Fruit fly (Drosophila melanogaster) whole organism, embryonic: ENCODE data around the gene Psn.

Experiments
- Atf3 ChIP-seq: fragments of 200-800 bp; sonication (Bioruptor generic); optimal IDR thresholded peaks from 3 replicates; lab custom pipeline; 2016; ENCODE audit warnings: missing biosample characterization, missing genetic modification characterization
- BtbVII ChIP-seq: fragments of 200-800 bp; sonication (Bioruptor generic); optimal IDR thresholded peaks from 3 replicates; lab custom pipeline; 2017; ENCODE audit warnings: missing biosample characterization, mild to moderate bottlenecking, missing genetic modification characterization
- Bteb2 ChIP-seq: fragments of 200-800 bp; sonication (Bioruptor generic); optimal IDR thresholded peaks from 2 replicates; lab custom pipeline; 2016; ENCODE audit warnings: missing biosample characterization, missing genetic modification characterization
- CG11247 ChIP-seq: fragments of 200-800 bp; sonication (Bioruptor generic); IDR thresholded peaks from 2 replicates; pipeline ENCODE4 v1.3.6; 2022; ENCODE audit warnings: missing biosample characterization, missing genetic modification characterization
- CG12744 ChIP-seq: fragments of 200-800 bp; sonication (Bioruptor generic); optimal IDR thresholded peaks from 2 replicates; lab custom pipeline; 2016; ENCODE audit warnings: missing biosample characterization, missing genetic modification characterization
- CG13287 ChIP-seq: fragments of 200-800 bp; sonication (Bioruptor generic); IDR thresholded peaks from 2 replicates; pipeline ENCODE4 v1.3.6; 2022; ENCODE audit warnings: missing biosample characterization, missing genetic modification characterization; ENCODE audit not compliant: partially characterized antibody
- CG13296 ChIP-seq: fragments of 200-800 bp; sonication (Bioruptor generic); optimal IDR thresholded peaks from 3 replicates; lab custom pipeline; 2018; ENCODE audit warnings: missing biosample characterization, mild to moderate bottlenecking, missing genetic modification characterization
- CG13894 ChIP-seq: fragments of 200-800 bp; sonication (Bioruptor generic); optimal IDR thresholded peaks from 3 replicates; lab custom pipeline; 2018; ENCODE audit warnings: missing biosample characterization, mild to moderate bottlenecking, missing genetic modification characterization, moderate library complexity
- CG14667 ChIP-seq: fragments of 200-800 bp; sonication (Bioruptor generic); IDR thresholded peaks from 2 replicates; pipeline ENCODE4 v1.3.6; 2022; ENCODE audit warnings: missing biosample characterization, missing genetic modification characterization
- CG14710 ChIP-seq: fragments of 200-800 bp; sonication (Bioruptor generic); optimal IDR thresholded peaks from 3 replicates; lab custom pipeline; 2019; ENCODE audit warnings: missing biosample characterization, mild to moderate bottlenecking, missing genetic modification characterization, moderate library complexity
- CG17186 ChIP-seq: fragments of 200-800 bp; sonication (Bioruptor generic); optimal IDR thresholded peaks from 3 replicates; lab custom pipeline; 2017; ENCODE audit warnings: missing biosample characterization, missing genetic modification reagents, missing genetic modification characterization
- CG17328 ChIP-seq: fragments of 200-800 bp; sonication (Bioruptor generic); IDR thresholded peaks from 2 replicates; pipeline ENCODE4 v1.3.6; 2022; ENCODE audit warnings: missing biosample characterization, missing genetic modification characterization
- CG17359 ChIP-seq: fragments of 200-800 bp; sonication (Bioruptor generic); optimal IDR thresholded peaks from 3 replicates; lab custom pipeline; 2018; ENCODE audit warnings: missing biosample characterization, mild to moderate bottlenecking, missing genetic modification characterization, moderate library complexity
- CG18011 ChIP-seq: fragments of 200-800 bp; sonication (Bioruptor generic); optimal IDR thresholded peaks from 2 replicates; lab custom pipeline; 2017; ENCODE audit warnings: missing biosample characterization, missing genetic modification characterization, mild to moderate bottlenecking, moderate library complexity, missing genotype
- CG34224 ChIP-seq: fragments of 200-800 bp; sonication (Bioruptor generic); IDR thresholded peaks from 3 replicates; pipeline ENCODE4 v1.3.6; 2022; ENCODE audit warnings: missing biosample characterization, missing genetic modification characterization; ENCODE audit not compliant: partially characterized antibody
- CG3838 ChIP-seq: fragments of 200-800 bp; sonication (Bioruptor generic); optimal IDR thresholded peaks from 3 replicates; lab custom pipeline; 2016; ENCODE audit warnings: missing biosample characterization, missing genetic modification characterization
- CG43689 ChIP-seq: fragments of 200-800 bp; sonication (Bioruptor generic); IDR thresholded peaks from 2 replicates; pipeline ENCODE4 v1.3.6; 2022; ENCODE audit warnings: missing biosample characterization, missing genetic modification characterization
- CG4424 ChIP-seq: fragments of 200-800 bp; sonication (Bioruptor generic); optimal IDR thresholded peaks from 3 replicates; lab custom pipeline; 2016; ENCODE audit warnings: missing biosample characterization, missing genetic modification characterization
- CG4820 ChIP-seq: fragments of 200-800 bp; sonication (Bioruptor generic); optimal IDR thresholded peaks from 3 replicates; lab custom pipeline; 2016; ENCODE audit warnings: missing biosample characterization, missing genetic modification characterization
- CG5953 ChIP-seq: fragments of 200-800 bp; sonication (Bioruptor generic); IDR thresholded peaks from 2 replicates; pipeline ENCODE4 v1.3.6; 2022; ENCODE audit warnings: missing biosample characterization, missing genetic modification characterization
- CG6272 ChIP-seq: fragments of 200-800 bp; sonication (Bioruptor generic); IDR thresholded peaks from 2 replicates; pipeline ENCODE4 v1.3.6; 2022; ENCODE audit warnings: missing biosample characterization, missing genetic modification characterization
- CG6813 ChIP-seq: fragments of 200-800 bp; sonication (Bioruptor generic); optimal IDR thresholded peaks from 2 replicates; lab custom pipeline; 2017; ENCODE audit warnings: missing biosample characterization, missing genetic modification characterization, mild to moderate bottlenecking, moderate library complexity, missing genetic modification reagents
- CG7271 ChIP-seq: fragments of 200-800 bp; sonication (Bioruptor generic); optimal IDR thresholded peaks from 2 replicates; lab custom pipeline; 2018; ENCODE audit warnings: missing biosample characterization, mild to moderate bottlenecking, missing genetic modification characterization, moderate library complexity
- CG7357 ChIP-seq: fragments of 200-800 bp; sonication (Bioruptor generic); IDR thresholded peaks from 3 replicates; pipeline ENCODE4 v1.3.6; 2022; ENCODE audit warnings: missing biosample characterization, missing genetic modification characterization
- CG9609 ChIP-seq: fragments of 200-800 bp; sonication (Bioruptor generic); optimal IDR thresholded peaks from 3 replicates; lab custom pipeline; 2016; ENCODE audit warnings: missing biosample characterization, missing genetic modification characterization
- CG9817 ChIP-seq: fragments of 200-800 bp; sonication (Bioruptor generic); optimal IDR thresholded peaks from 2 replicates; lab custom pipeline; 2018; ENCODE audit warnings: missing biosample characterization, mild to moderate bottlenecking, missing genetic modification characterization, moderate library complexity
- Camta ChIP-seq: fragments of 200-800 bp; sonication (Bioruptor generic); optimal IDR thresholded peaks from 2 replicates; lab custom pipeline; 2016; ENCODE audit warnings: missing biosample characterization, missing genetic modification characterization
- Drgx ChIP-seq: fragments of 200-800 bp; sonication (Bioruptor generic); IDR thresholded peaks from 2 replicates; pipeline ENCODE4 v1.3.6; 2022; ENCODE audit warnings: missing biosample characterization, missing genetic modification characterization
- HHEX ChIP-seq: fragments of 200-800 bp; sonication (Bioruptor generic); optimal IDR thresholded peaks from 3 replicates; lab custom pipeline; 2017; ENCODE audit warnings: missing biosample characterization, mild to moderate bottlenecking, missing genetic modification characterization, missing genetic modification reagents
- Hsf ChIP-seq: fragments of 200-800 bp; sonication (Bioruptor generic); optimal IDR thresholded peaks from 3 replicates; lab custom pipeline; 2016; ENCODE audit warnings: missing biosample characterization, missing genetic modification characterization
- MTF-1 ChIP-seq: fragments of 200-800 bp; sonication (Bioruptor generic); optimal IDR thresholded peaks from 2 replicates; lab custom pipeline; 2018; ENCODE audit warnings: missing biosample characterization, mild to moderate bottlenecking, missing genetic modification characterization, borderline replicate concordance
- Max ChIP-seq: fragments of 200-800 bp; sonication (Bioruptor generic); optimal IDR thresholded peaks from 2 replicates; lab custom pipeline; 2016; ENCODE audit warnings: missing biosample characterization, mild to moderate bottlenecking, missing genetic modification characterization
- Neu2 ChIP-seq: fragments of 200-800 bp; sonication (Bioruptor generic); optimal IDR thresholded peaks from 3 replicates; lab custom pipeline; 2016; ENCODE audit warnings: missing biosample characterization, missing genetic modification characterization, borderline replicate concordance
- Optix ChIP-seq: fragments of 200-800 bp; sonication (Bioruptor generic); IDR thresholded peaks from 3 replicates; pipeline ENCODE4 v1.3.6; 2022; ENCODE audit warnings: missing biosample characterization, missing genetic modification characterization
- bcd ChIP-seq: fragments of 200-800 bp; sonication (Bioruptor generic); optimal IDR thresholded peaks from 2 replicates; lab custom pipeline; 2017; ENCODE audit warnings: missing biosample characterization, mild to moderate bottlenecking, missing genetic modification characterization
- crc ChIP-seq: fragments of 200-800 bp; sonication (Bioruptor generic); optimal IDR thresholded peaks from 2 replicates; lab custom pipeline; 2016; ENCODE audit warnings: missing biosample characterization, missing genetic modification characterization
- croc ChIP-seq: fragments of 200-800 bp; sonication (Bioruptor generic); conservative IDR thresholded peaks from 3 replicates; pipeline ENCODE4 v1.3.6; 2022; ENCODE audit warnings: missing biosample characterization, missing genetic modification characterization
- crp ChIP-seq, 2 experiments: fragments of 200-800 bp; sonication (Bioruptor generic); optimal IDR thresholded peaks; 2 replicates in 1 of 2; 3 replicates in 1 of 2; lab custom pipeline; 2017; ENCODE audit warnings: missing biosample characterization in 2 of 2, missing genetic modification characterization in 2 of 2, mild to moderate bottlenecking in 1 of 2, moderate library complexity in 1 of 2
- dmrt11E ChIP-seq: fragments of 200-800 bp; sonication (Bioruptor generic); optimal IDR thresholded peaks from 3 replicates; lab custom pipeline; 2018; ENCODE audit warnings: missing biosample characterization, mild to moderate bottlenecking, missing genetic modification characterization, moderate library complexity
- emc ChIP-seq: fragments of 200-800 bp; sonication (Bioruptor generic); optimal IDR thresholded peaks from 2 replicates; lab custom pipeline; 2016; ENCODE audit warnings: missing biosample characterization, missing genetic modification characterization
- ems ChIP-seq: fragments of 200-800 bp; sonication (Bioruptor generic); optimal IDR thresholded peaks from 3 replicates; lab custom pipeline; 2016; ENCODE audit warnings: missing biosample characterization, missing genetic modification characterization
- en ChIP-seq: fragments of 200-800 bp; sonication (Bioruptor generic); optimal IDR thresholded peaks from 2 replicates; lab custom pipeline; 2016; ENCODE audit warnings: missing biosample characterization, missing genetic modification characterization
- gem ChIP-seq: fragments of 200-800 bp; sonication (Bioruptor generic); optimal IDR thresholded peaks from 2 replicates; lab custom pipeline; 2019; ENCODE audit warnings: missing biosample characterization, mild to moderate bottlenecking, missing genetic modification characterization, moderate library complexity
- knrl ChIP-seq: fragments of 200-800 bp; sonication (Bioruptor generic); IDR thresholded peaks from 3 replicates; pipeline ENCODE4 v1.3.6; 2022; ENCODE audit warnings: missing biosample characterization, missing genetic modification characterization; ENCODE audit not compliant: partially characterized antibody
- lola ChIP-seq, 3 experiments: fragments of >200 bp in 2 of 3; fragments of 200-800 bp in 1 of 3; sonication (Bioruptor generic) in 1 of 3; optimal IDR thresholded peaks; 2 replicates each; lab custom pipeline; 2017 to 2019; ENCODE audit warnings: missing biosample characterization in 3 of 3, missing genetic modification characterization in 3 of 3, mild to moderate bottlenecking in 1 of 3, moderate library complexity in 1 of 3
- nerfin-1 ChIP-seq: fragments of 200-800 bp; sonication (Bioruptor generic); optimal IDR thresholded peaks from 3 replicates; lab custom pipeline; 2019; ENCODE audit warnings: missing biosample characterization, mild to moderate bottlenecking, missing genetic modification characterization, moderate library complexity
- sens-2 ChIP-seq: fragments of 200-800 bp; sonication (Bioruptor generic); IDR thresholded peaks from 2 replicates; pipeline ENCODE4 v1.3.6; 2022; ENCODE audit warnings: missing biosample characterization, missing genetic modification characterization
- sqz ChIP-seq: fragments of 200-800 bp; sonication (Bioruptor generic); optimal IDR thresholded peaks from 3 replicates; lab custom pipeline; 2018; ENCODE audit warnings: missing biosample characterization, mild to moderate bottlenecking, missing genetic modification characterization
- tna ChIP-seq: fragments of 200-800 bp; sonication (Bioruptor generic); IDR thresholded peaks from 2 replicates; pipeline ENCODE4 v1.3.6; 2022; ENCODE audit warnings: missing biosample characterization, missing genetic modification characterization; ENCODE audit not compliant: partially characterized antibody
- zen ChIP-seq: fragments of 200-800 bp; sonication (Bioruptor generic); optimal IDR thresholded peaks from 3 replicates; lab custom pipeline; 2018; ENCODE audit warnings: missing biosample characterization, mild to moderate bottlenecking, missing genetic modification characterization, moderate library complexity

The Psn gene

DNA sequence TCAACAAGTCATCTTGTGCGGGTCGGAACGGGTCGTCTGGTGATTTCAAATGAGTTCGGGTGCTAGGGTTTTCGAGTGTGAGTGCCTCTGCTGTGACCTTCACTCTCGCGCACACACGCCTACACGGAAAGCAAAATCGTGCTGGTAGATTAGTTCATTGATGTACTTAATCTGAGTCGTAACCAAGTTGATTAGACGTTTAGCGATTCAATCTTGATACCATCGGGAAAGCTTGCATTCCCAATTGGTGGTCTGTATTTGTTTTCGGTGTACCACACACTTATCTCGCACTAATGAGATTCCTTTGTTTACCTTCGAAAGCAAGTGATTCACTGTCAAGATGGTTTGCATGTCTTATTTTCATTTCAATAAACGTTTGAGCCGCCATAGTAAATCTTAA, 43.3 kb upstream of the Psn start (continued):
- TF ChIP-seq Optix (GFP tag; lab: Robert Waterston, UW) (no peak), crp (GFP tag; optimal IDR thresholded peaks at IDR 0.05; lab: Kevin White, UChicago) (no peak), MTF-1 (no peak), gem (peak; percentile 61), BtbVII (GFP tag; lab: Kevin White, UChicago) (peak; percentile 37), CG12744 (GFP tag; lab: Kevin White, UChicago) (peak; percentile 37), CG17186 (GFP tag; lab: Kevin White, UChicago) (no peak), Camta (GFP tag; lab: Kevin White, UChicago) (no peak), ems (peak; percentile 46), dmrt11E (tag; lab: Kevin White, UChicago) (peak; percentile 17), CG17328 (GFP tag; lab: Robert Waterston, UW) (peak; percentile 39; the same call in 1 of the 2 replicates), CG13894 (tag; lab: Kevin White, UChicago) (peak; percentile 24), CG7357 (GFP tag; lab: Robert Waterston, UW) (no peak), knrl (GFP tag; lab: Robert Waterston, UW) (no peak), CG14710 (tag; lab: Kevin White, UChicago) (no peak), tna (GFP tag; lab: Robert Waterston, UW) (no peak), Max (GFP tag; lab: Kevin White, UChicago) (peak; percentile 24), CG34224 (GFP tag; lab: Robert Waterston, UW) (no peak), HHEX (GFP tag; lab: Kevin White, UChicago) (peak; percentile 35), CG43689 (GFP tag; lab: Robert Waterston, UW) (peak; percentile 24; the same call in 1 of the 2 replicates), CG3838 (GFP tag; lab: Kevin White, UChicago) (no peak), nerfin-1 (tag; lab: Kevin White, UChicago) (no peak), CG18011 (GFP tag; lab: Kevin White, UChicago) (no peak), sens-2 (GFP tag; lab: Robert Waterston, UW) (no peak), CG7271 (tag; lab: Kevin White, UChicago) (no peak), CG14667 (GFP tag; lab: Robert Waterston, UW) (no peak; the same call in 1 of the 2 replicates), emc (no peak), crc (GFP tag; lab: Kevin White, UChicago) (no peak), lola (GFP tag; optimal IDR thresholded peaks at IDR 0.05; lab: Kevin White, UChicago) (no peak), CG4820 (GFP tag; lab: Kevin White, UChicago) (no peak), sqz (GFP tag; lab: Kevin White, UChicago) (no peak), zen (tag; lab: Kevin White, UChicago) (no peak), CG17359 (tag; lab: Kevin White, UChicago) (peak; percentile 43), Bteb2 (peak; percentile 1), CG13287 (no peak), croc (GFP tag; lab: Robert Waterston, UW) (no peak), Neu2 (GFP tag; lab: Kevin White, UChicago) (no peak), CG4424 (no peak), Drgx (GFP tag; lab: Robert Waterston, UW) (no peak; the same call in 1 of the 2 replicates), CG6813 (GFP tag; lab: Kevin White, UChicago) (peak; percentile 10), CG13296 (GFP tag; lab: Kevin White, UChicago) (peak; percentile 42), CG9609 (GFP tag; lab: Kevin White, UChicago) (peak; percentile 36), Hsf (GFP tag; lab: Kevin White, UChicago) (peak; percentile 33), CG9817 (peak; percentile 8), Atf3 (GFP tag; lab: Kevin White, UChicago) (no peak), bcd (peak; percentile 10), CG5953 (GFP tag; lab: Robert Waterston, UW) (no peak), CG6272 (GFP tag; lab: Robert Waterston, UW) (no peak), CG11247 (GFP tag; lab: Robert Waterston, UW) (no peak), en (GFP tag; lab: Kevin White, UChicago) (no peak)
